Worm (Caenorhabditis elegans) whole organism, young adult: ENCODE measurements around the gene nlp-43.

Experiments used
- B0019.2 ChIP-seq: fragments of 200-800 bp; sonication (Bioruptor generic); conservative IDR thresholded peaks from 2 replicates; pipeline ENCODE4 v1.3.6; 2022; ENCODE audit warnings: missing genetic modification reagents, missing genetic modification characterization, missing compliant biosample characterization
- B0261.1 ChIP-seq: sonication (generic microtip); optimal IDR thresholded peaks from 2 replicates; lab custom pipeline; 2016; ENCODE audit warnings: mild to moderate bottlenecking, missing genetic modification characterization, moderate library complexity, missing compliant biosample characterization
- B0336.3 ChIP-seq: fragments of 200-800 bp; sonication (Bioruptor generic); IDR thresholded peaks from 2 replicates; pipeline ENCODE4 v1.3.6; 2022; ENCODE audit warnings: missing genetic modification characterization, missing compliant biosample characterization
- C06A6.2 ChIP-seq: fragments of 200-800 bp; sonication (Bioruptor generic); conservative IDR thresholded peaks from 2 replicates; pipeline ENCODE4 v1.3.6; 2022; ENCODE audit warnings: missing genetic modification characterization, missing compliant biosample characterization
- F37B4.10 ChIP-seq: fragments of 200-800 bp; sonication (Bioruptor generic); IDR thresholded peaks from 2 replicates; pipeline ENCODE4 v1.3.6; 2022; ENCODE audit warnings: missing genetic modification characterization, missing compliant biosample characterization
- F49E8.2 ChIP-seq: sonication (generic microtip); optimal IDR thresholded peaks from 3 replicates; lab custom pipeline; 2017; ENCODE audit warnings: missing genetic modification characterization, mild to moderate bottlenecking, missing compliant biosample characterization, antibody characterized with exemption, moderate library complexity; ENCODE audit not compliant: insufficient read depth
- T07F8.4 ChIP-seq: sonication (generic microtip); optimal IDR thresholded peaks from 2 replicates; lab custom pipeline; 2016; ENCODE audit warnings: mild to moderate bottlenecking, missing genetic modification characterization, moderate library complexity, missing compliant biosample characterization
- T26A5.8 ChIP-seq: sonication (generic microtip); optimal IDR thresholded peaks from 2 replicates; lab custom pipeline; 2016; ENCODE audit warnings: missing genetic modification characterization, missing compliant biosample characterization
- ama-1 ChIP-seq, 3 experiments: fragments of 150-350 bp in 1 of 3; sonication (generic microtip) in 2 of 3; optimal IDR thresholded peaks; 2 replicates each; lab custom pipeline; 2014 to 2018; ENCODE audit warnings: missing biosample characterization in 2 of 3, missing genetic modification characterization in 2 of 3, missing genetic modification reagents in 2 of 3
- aptf-2 ChIP-seq: fragments of 200-800 bp; sonication (Bioruptor generic); conservative IDR thresholded peaks from 2 replicates; pipeline ENCODE4 v1.3.6; 2022; ENCODE audit warnings: missing genetic modification reagents, missing genetic modification characterization, missing compliant biosample characterization
- athp-1 ChIP-seq: sonication (generic microtip); optimal IDR thresholded peaks from 2 replicates; lab custom pipeline; 2017; ENCODE audit warnings: mild to moderate bottlenecking, missing genetic modification characterization, missing compliant biosample characterization
- attf-5 ChIP-seq: fragments of 200-800 bp; sonication (Bioruptor generic); optimal IDR thresholded peaks from 2 replicates; lab custom pipeline; 2018; ENCODE audit warnings: mild to moderate bottlenecking, missing genetic modification characterization, missing compliant biosample characterization
- attf-6 ChIP-seq: fragments of 200-800 bp; sonication (Bioruptor generic); IDR thresholded peaks from 2 replicates; pipeline ENCODE4 v1.3.6; 2022; ENCODE audit warnings: missing genetic modification reagents, missing genetic modification characterization, missing compliant biosample characterization
- bed-2 ChIP-seq: fragments of 200-800 bp; sonication (Bioruptor generic); IDR thresholded peaks from 2 replicates; pipeline ENCODE4 v1.3.6; 2022; ENCODE audit warnings: missing genetic modification reagents, missing genetic modification characterization, missing compliant biosample characterization
- cebp-1 ChIP-seq, 2 experiments: fragments of 200-800 bp in 1 of 2; sonication (Bioruptor generic) in 1 of 2; sonication (generic microtip) in 1 of 2; IDR thresholded peaks in 1 of 2; optimal IDR thresholded peaks in 1 of 2; 2 replicates each; pipeline versions ENCODE4 v1.3.6 to Lab custom; 2017 to 2022; ENCODE audit warnings: missing compliant biosample characterization in 2 of 2, missing genetic modification characterization in 2 of 2, mild to moderate bottlenecking in 1 of 2, missing genetic modification reagents in 1 of 2, moderate library complexity in 1 of 2
- cebp-2 ChIP-seq: fragments of 200-800 bp; sonication (Bioruptor generic); IDR thresholded peaks from 2 replicates; pipeline ENCODE4 v1.3.6; 2022; ENCODE audit warnings: missing genetic modification characterization, missing compliant biosample characterization
- ceh-100 ChIP-seq: fragments of 200-800 bp; sonication (Bioruptor generic); IDR thresholded peaks from 2 replicates; pipeline ENCODE4 v1.3.6; 2022; ENCODE audit warnings: missing genetic modification reagents, missing genetic modification characterization, missing compliant biosample characterization
- ceh-79 ChIP-seq: sonication (generic microtip); optimal IDR thresholded peaks from 2 replicates; lab custom pipeline; 2017; ENCODE audit warnings: mild to moderate bottlenecking, missing genetic modification characterization, missing compliant biosample characterization
- chd-7 ChIP-seq: sonication (generic microtip); optimal IDR thresholded peaks from 2 replicates; lab custom pipeline; 2016; ENCODE audit warnings: mild to moderate bottlenecking, missing genetic modification characterization, moderate library complexity, missing compliant biosample characterization
- dpff-1 ChIP-seq: sonication (generic microtip); optimal IDR thresholded peaks from 2 replicates; lab custom pipeline; 2017; ENCODE audit warnings: mild to moderate bottlenecking, missing genetic modification characterization, missing compliant biosample characterization
- hmg-20 ChIP-seq: fragments of 200-800 bp; sonication (Bioruptor generic); IDR thresholded peaks from 2 replicates; pipeline ENCODE4 v1.3.6; 2022; ENCODE audit warnings: missing genetic modification reagents, missing genetic modification characterization, missing compliant biosample characterization
- hsf-1 ChIP-seq: fragments of 200-800 bp; sonication (Bioruptor generic); IDR thresholded peaks from 2 replicates; pipeline ENCODE4 v1.3.6; 2022; ENCODE audit warnings: missing genetic modification reagents, missing genetic modification characterization, missing compliant biosample characterization
- lsy-27 ChIP-seq: sonication (generic microtip); optimal IDR thresholded peaks from 2 replicates; lab custom pipeline; 2017; ENCODE audit warnings: missing genetic modification characterization, mild to moderate bottlenecking, missing compliant biosample characterization, antibody characterized with exemption, missing genotype, borderline replicate concordance; ENCODE audit not compliant: insufficient read depth
- mel-28 ChIP-seq: sonication (generic microtip); optimal IDR thresholded peaks from 2 replicates; lab custom pipeline; 2016; ENCODE audit warnings: borderline replicate concordance, mild to moderate bottlenecking, missing genetic modification characterization, missing compliant biosample characterization
- mxl-1 ChIP-seq: sonication (generic microtip); optimal IDR thresholded peaks from 2 replicates; lab custom pipeline; 2016; ENCODE audit warnings: missing genetic modification characterization, missing compliant biosample characterization
- nfyb-1 ChIP-seq: fragments of 200-800 bp; sonication (Bioruptor generic); IDR thresholded peaks from 2 replicates; pipeline ENCODE4 v1.3.6; 2022; ENCODE audit warnings: missing genetic modification reagents, missing genetic modification characterization, missing compliant biosample characterization
- pbrm-1 ChIP-seq: fragments of 200-800 bp; sonication (Bioruptor generic); IDR thresholded peaks from 2 replicates; pipeline ENCODE4 v1.3.6; 2022; ENCODE audit warnings: missing genetic modification reagents, missing genetic modification characterization, missing compliant biosample characterization
- pha-4 ChIP-seq: fragments of 150-350 bp; sonication (generic microtip); optimal IDR thresholded peaks from 2 replicates; lab custom pipeline; 2014; ENCODE audit warnings: missing biosample characterization, missing genetic modification reagents, missing genetic modification characterization
- rcor-1 ChIP-seq: fragments of 200-800 bp; sonication (Bioruptor generic); IDR thresholded peaks from 2 replicates; pipeline ENCODE4 v1.3.6; 2022; ENCODE audit warnings: missing genetic modification reagents, missing genetic modification characterization, missing compliant biosample characterization
- sea-2 ChIP-seq: fragments of 200-800 bp; sonication (Bioruptor generic); IDR thresholded peaks from 2 replicates; pipeline ENCODE4 v1.3.6; 2022; ENCODE audit warnings: missing genetic modification characterization, missing compliant biosample characterization
- snpc-1.1 ChIP-seq: sonication (generic microtip); optimal IDR thresholded peaks from 2 replicates; lab custom pipeline; 2017; ENCODE audit warnings: missing genetic modification characterization, mild to moderate bottlenecking, missing compliant biosample characterization, antibody characterized with exemption, moderate library complexity, missing genotype, missing genetic modification reagents; ENCODE audit not compliant: insufficient read depth
- tbp1 ChIP-seq: fragments of 200-800 bp; sonication (Bioruptor generic); optimal IDR thresholded peaks from 2 replicates; lab custom pipeline; 2018; ENCODE audit warnings: mild to moderate bottlenecking, missing genetic modification characterization, missing compliant biosample characterization
- tbx-9 ChIP-seq: sonication (generic microtip); optimal IDR thresholded peaks from 2 replicates; lab custom pipeline; 2016; ENCODE audit warnings: borderline replicate concordance, missing genetic modification characterization, inconsistent platforms, missing compliant biosample characterization
- tlf-1 ChIP-seq: fragments of 200-800 bp; sonication (Bioruptor generic); optimal IDR thresholded peaks from 2 replicates; lab custom pipeline; 2018; ENCODE audit warnings: mild to moderate bottlenecking, missing genetic modification characterization, missing compliant biosample characterization
- unc-62 ChIP-seq: fragments of 150-350 bp; optimal IDR thresholded peaks from 2 replicates; lab custom pipeline; 2014; ENCODE audit warnings: missing biosample characterization, missing genetic modification reagents, missing genetic modification characterization
- zfh-2 ChIP-seq: fragments of 200-800 bp; sonication (Bioruptor generic); conservative IDR thresholded peaks from 2 replicates; pipeline ENCODE4 v1.3.6; 2022; ENCODE audit warnings: missing genetic modification reagents, missing genetic modification characterization, missing compliant biosample characterization
- ztf-18 ChIP-seq: sonication (generic microtip); optimal IDR thresholded peaks from 2 replicates; lab custom pipeline; 2016; ENCODE audit warnings: missing genotype, mild to moderate bottlenecking, missing genetic modification characterization, missing compliant biosample characterization
- ztf-25 ChIP-seq: fragments of 200-800 bp; sonication (Bioruptor generic); IDR thresholded peaks from 2 replicates; pipeline ENCODE4 v1.3.6; 2022; ENCODE audit warnings: missing genetic modification reagents, missing genetic modification characterization, missing compliant biosample characterization
- ztf-6 ChIP-seq: fragments of 200-800 bp; sonication (Bioruptor generic); IDR thresholded peaks from 2 replicates; pipeline ENCODE4 v1.3.6; 2022; ENCODE audit warnings: missing genetic modification reagents, missing genetic modification characterization, missing compliant biosample characterization

nlp-43 gene

DNA sequence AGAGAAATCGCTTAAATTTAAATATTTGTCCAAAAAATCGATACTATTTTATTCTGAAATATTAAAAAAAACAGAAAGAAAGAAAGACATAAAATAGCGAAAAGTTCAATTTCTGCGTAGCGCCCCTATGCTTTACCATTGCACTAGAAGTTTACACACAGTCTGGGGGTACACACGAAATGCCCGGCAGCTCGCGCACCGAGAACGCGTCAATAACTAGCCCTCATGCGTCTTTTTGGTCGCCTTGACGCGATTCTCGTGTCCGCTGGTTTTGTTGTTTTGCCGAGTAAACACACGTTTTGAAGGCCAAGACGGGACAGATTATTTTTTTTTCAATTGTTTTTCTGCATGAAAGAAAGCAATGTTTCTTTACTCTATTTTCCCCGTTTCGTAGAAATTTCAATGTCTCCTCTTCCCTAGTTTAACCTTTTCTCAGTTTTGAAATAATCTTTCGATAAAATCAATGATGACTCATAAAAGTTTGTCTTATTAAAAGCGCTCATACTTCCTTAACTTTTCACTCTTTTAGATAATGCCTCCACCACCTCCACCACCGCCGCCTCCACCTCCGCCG lies 24.0 kb upstream of the nlp-43 start, which contains the start of gene wip-1 (continued):
- TF ChIP-seq ama-1 (optimal IDR thresholded peaks at IDR 0.05; lab: Kevin White, UChicago) (no peak), ama-1 (GFP tag; optimal IDR thresholded peaks at IDR 0.05; lab: Kevin White, UChicago) (peak; percentile 27 to 80), B0019.2 (peak; percentile 91), sea-2 (GFP tag; lab: Robert Waterston, UW) (peak; percentile 87), athp-1 (tag; lab: Kevin White, UChicago) (peak; percentile 98), mxl-1 (peak; percentile 37), aptf-2 (GFP tag; lab: Robert Waterston, UW) (peak; percentile 79), pha-4 (tag; lab: Kevin White, UChicago) (peak; percentile 80), hmg-20 (GFP tag; lab: Robert Waterston, UW) (peak; percentile 88), F37B4.10 (GFP tag; lab: Robert Waterston, UW) (0 out of 2 replicates have a peak, but pooled peaks have one; percentile 87), ztf-25 (GFP tag; lab: Robert Waterston, UW) (peak; percentile 47; the same call in 1 of the 2 replicates), T07F8.4 (tag; lab: Kevin White, UChicago) (peak; percentile 88), snpc-1.1 (peak; percentile 81), ceh-79 (tag; lab: Kevin White, UChicago) (peak; percentile 70), lsy-27 (peak; percentile 81), tlf-1 (GFP tag; lab: Kevin White, UChicago) (peak; percentile 99), tbp1 (GFP tag; lab: Kevin White, UChicago) (peak; percentile 79), pbrm-1 (GFP tag; lab: Robert Waterston, UW) (peak; percentile 99), hsf-1 (GFP tag; lab: Robert Waterston, UW) (peak; percentile 90), ceh-100 (GFP tag; lab: Robert Waterston, UW) (peak; percentile 89), F49E8.2 (tag; lab: Kevin White, UChicago) (peak; percentile 95), attf-5 (peak; percentile 100), nfyb-1 (GFP tag; lab: Robert Waterston, UW) (peak; percentile 98), rcor-1 (peak; percentile 98), cebp-1 (GFP tag; IDR thresholded peaks at IDR 0.05; lab: Robert Waterston, UW) (peak; percentile 90), cebp-1 (tag; optimal IDR thresholded peaks at IDR 0.05; lab: Kevin White, UChicago) (peak; percentile 97), bed-2 (GFP tag; lab: Robert Waterston, UW) (peak; percentile 56; the same call in 1 of the 2 replicates), ztf-18 (tag; lab: Kevin White, UChicago) (peak; percentile 100), B0261.1 (tag; lab: Kevin White, UChicago) (peak; percentile 34), B0336.3 (peak; percentile 99), unc-62 (GFP tag; lab: Kevin White, UChicago) (peak; percentile 17), C06A6.2 (GFP tag; lab: Robert Waterston, UW) (peak; percentile 93), tbx-9 (tag; lab: Kevin White, UChicago) (no peak), attf-6 (GFP tag; lab: Robert Waterston, UW) (peak; percentile 83), ztf-6 (GFP tag; lab: Robert Waterston, UW) (0 out of 2 replicates have a peak, but pooled peaks have one; percentile 73), T26A5.8 (tag; lab: Kevin White, UChicago) (no peak), zfh-2 (GFP tag; lab: Robert Waterston, UW) (peak; percentile 97), cebp-2 (GFP tag; lab: Robert Waterston, UW) (peak; percentile 81; the same call in 1 of the 2 replicates), dpff-1 (tag; lab: Kevin White, UChicago) (no peak), mel-28 (tag; lab: Kevin White, UChicago) (peak; percentile 43), chd-7 (tag; lab: Kevin White, UChicago) (peak; percentile 89)
